Worm (Caenorhabditis elegans) whole organism, L2 larva: ENCODE results near the gene arx-6.

ENCODE experiments used
- F13H6.1 ChIP-seq: sonication (generic microtip); optimal IDR thresholded peaks from 2 replicates; lab custom pipeline; 2016; ENCODE audit warnings: missing genetic modification characterization, missing compliant biosample characterization
- R02D3.7 ChIP-seq: fragments of 150-350 bp; optimal IDR thresholded peaks from 2 replicates; lab custom pipeline; 2014; ENCODE audit warnings: missing biosample characterization, missing genetic modification characterization
- egl-27 ChIP-seq: sonication (generic microtip); optimal IDR thresholded peaks from 3 replicates; lab custom pipeline; 2017; ENCODE audit warnings: missing biosample characterization, missing genetic modification reagents, missing genetic modification characterization
- mdl-1 ChIP-seq, 2 experiments: fragments of 150-350 bp in 1 of 2; sonication (generic microtip) in 1 of 2; optimal IDR thresholded peaks; 2 replicates each; lab custom pipeline; 2017; ENCODE audit warnings: missing biosample characterization in 2 of 2, missing genetic modification characterization in 2 of 2
- nhr-11 ChIP-seq: fragments of 150-350 bp; optimal IDR thresholded peaks from 2 replicates; lab custom pipeline; 2014; ENCODE audit warnings: missing biosample characterization, missing genetic modification characterization
- nhr-12 ChIP-seq: fragments of 150-350 bp; optimal IDR thresholded peaks from 2 replicates; lab custom pipeline; 2014; ENCODE audit warnings: missing biosample characterization, missing genetic modification characterization
- nhr-237 ChIP-seq: fragments of 150-350 bp; optimal IDR thresholded peaks from 2 replicates; lab custom pipeline; 2014; ENCODE audit warnings: missing biosample characterization, missing genetic modification characterization
- nhr-25 ChIP-seq: fragments of 150-350 bp; sonication (generic microtip); optimal IDR thresholded peaks from 3 replicates; lab custom pipeline; 2014; ENCODE audit warnings: missing biosample characterization, missing genetic modification characterization
- skn-1 ChIP-seq: sonication (generic microtip); optimal IDR thresholded peaks from 2 replicates; lab custom pipeline; 2017; ENCODE audit warnings: missing biosample characterization, missing genetic modification characterization
- zag-1 ChIP-seq: fragments of 150-350 bp; optimal IDR thresholded peaks from 2 replicates; lab custom pipeline; 2014; ENCODE audit warnings: missing biosample characterization, missing genetic modification characterization

DNA sequence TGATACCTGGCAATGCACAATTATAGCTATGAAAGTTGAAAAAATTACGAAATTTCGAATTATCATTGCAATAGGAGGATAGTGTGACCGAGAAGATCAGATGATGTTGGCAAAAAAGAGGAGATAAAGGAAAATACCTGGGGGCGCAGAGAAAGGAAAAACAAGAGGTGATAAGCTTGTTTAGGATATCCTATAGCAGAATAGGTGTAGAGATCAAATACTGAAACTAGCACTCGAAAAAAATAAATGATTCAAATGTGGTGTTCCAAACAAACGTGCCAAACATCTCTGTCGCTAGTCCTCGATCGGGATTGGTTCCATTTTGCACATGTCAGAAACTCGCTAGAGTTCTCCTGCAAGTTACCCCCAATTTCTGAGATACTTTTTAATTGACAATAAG is 49.0 kb upstream of the arx-6 start, which contains the start of gene F26A1.9:
- no peak for TF ChIP-seq nhr-11 (tag; lab: Kevin White, UChicago)
- TF ChIP-seq nhr-12 = no peak
- no peak for TF ChIP-seq nhr-237 (tag; lab: Kevin White, UChicago)
- TF ChIP-seq nhr-25 = no peak
- TF ChIP-seq R02D3.7 (tag; lab: Kevin White, UChicago) = no peak
- no peak for TF ChIP-seq zag-1 (tag; lab: Kevin White, UChicago)
- TF ChIP-seq egl-27 (tag; lab: Kevin White, UChicago) = no peak
- no peak for TF ChIP-seq skn-1 (tag; lab: Kevin White, UChicago)
- TF ChIP-seq mdl-1 (tag; optimal IDR thresholded peaks at IDR 0.05; lab: Kevin White, UChicago) = no peak
- TF ChIP-seq F13H6.1 (tag; lab: Kevin White, UChicago) = no peak
